Worm (Caenorhabditis elegans): ENCODE data around the gene pfn-3.
A peak's percentile ranks its signal among the peaks of the same experiment; 100 is the strongest.

Gene pfn-3

ce11 chrX:1064064-1064463, 16.4 kb downstream of the pfn-3 start (continued):
- TF ChIP-seq alr-1 (tag; optimal IDR thresholded peaks at IDR 0.05; ENCODE audit: borderline replicate concordance) (no peak), unc-86 (tag; optimal IDR thresholded peaks at IDR 0.05) (peak; percentile 57), snpc-4 (tag; optimal IDR thresholded peaks at IDR 0.05) (no peak), mef-2 (tag; optimal IDR thresholded peaks at IDR 0.05) (peak; percentile 24), aha-1 (tag; optimal IDR thresholded peaks at IDR 0.05) (no peak), C34B4.2 (tag; optimal IDR thresholded peaks at IDR 0.05) (no peak), nhr-47 (tag; optimal IDR thresholded peaks at IDR 0.05) (peak; percentile 70), ceh-63 (GFP tag; optimal IDR thresholded peaks at IDR 0.05) (no peak), skn-1 (tag; optimal IDR thresholded peaks at IDR 0.05) (peak; percentile 86), unc-98 (GFP tag; IDR thresholded peaks at IDR 0.05) (no peak), swsn-7 (tag; optimal IDR thresholded peaks at IDR 0.05) (peak; percentile 62)

ce11 chrX:1062403-1063073, 17.9 kb downstream of the pfn-3 start, which contains the start of gene unc-1:
TSS of gene unc-1 (minus strand) at chrX:1062453.
- TF ChIP-seq swsn-7 (tag; optimal IDR thresholded peaks at IDR 0.05) (peak; percentile 24), ceh-63 (GFP tag; optimal IDR thresholded peaks at IDR 0.05) (no peak), ces-1 (GFP tag; optimal IDR thresholded peaks at IDR 0.05) (peak; percentile 62), lin-14 (GFP tag; optimal IDR thresholded peaks at IDR 0.05) (peak; percentile 87), dsc-1 (tag; optimal IDR thresholded peaks at IDR 0.05) (peak; percentile 21), ceh-82 (tag; optimal IDR thresholded peaks at IDR 0.05) (peak in 1 of 3 experiments; percentile 55), mep-1 (tag; optimal IDR thresholded peaks at IDR 0.05) (peak; percentile 37), nhr-90 (tag; optimal IDR thresholded peaks at IDR 0.05; ENCODE audit: poor library complexity) (no peak), fkh-10 (GFP tag; optimal IDR thresholded peaks at IDR 0.05) (peak; percentile 36), blmp-1 (tag; optimal IDR thresholded peaks at IDR 0.05) (no peak), tbx-2 (tag; optimal IDR thresholded peaks at IDR 0.05) (peak; percentile 12), snu-23 (GFP tag; optimal IDR thresholded peaks at IDR 0.05) (peak; percentile 15), skn-1 (tag; optimal IDR thresholded peaks at IDR 0.05) (peak; percentile 17), lsy-2 (tag; optimal IDR thresholded peaks at IDR 0.05) (peak; percentile 13 to 37), jun-1 (tag; optimal IDR thresholded peaks at IDR 0.05) (no peak), rnt-1 (tag; optimal IDR thresholded peaks at IDR 0.05) (peak; percentile 25), efl-1 (optimal IDR thresholded peaks at IDR 0.05) (no peak), efl-1 (GFP tag; optimal IDR thresholded peaks at IDR 0.05 in 1 of 2) (no peak), nhr-71 (tag; optimal IDR thresholded peaks at IDR 0.05) (peak; percentile 28), unc-86 (tag; optimal IDR thresholded peaks at IDR 0.05) (peak; percentile 31), xbp-1 (tag; optimal IDR thresholded peaks at IDR 0.05) (no peak), nhr-47 (tag; optimal IDR thresholded peaks at IDR 0.05) (peak; percentile 31)

- peak; percentile 27 for TF ChIP-seq unc-86 (tag; optimal IDR thresholded peaks at IDR 0.05)
- TF ChIP-seq mab-9 (GFP tag; IDR thresholded peaks at IDR 0.05), result no peak
- TF ChIP-seq pag-3 (tag; optimal IDR thresholded peaks at IDR 0.05; ENCODE audit: borderline replicate concordance, insufficient read depth), result no peak
- peak; percentile 7 for TF ChIP-seq nhr-71 (tag; optimal IDR thresholded peaks at IDR 0.05)
- peak; percentile 0 for TF ChIP-seq tbx-2 (tag; optimal IDR thresholded peaks at IDR 0.05)
- peak; percentile 56 for TF ChIP-seq lin-14 (GFP tag; optimal IDR thresholded peaks at IDR 0.05)
- TF ChIP-seq elt-2 (tag; optimal IDR thresholded peaks at IDR 0.05), result no peak
- peak in 1 of 3 experiments; percentile 23 for TF ChIP-seq ceh-82 (tag; optimal IDR thresholded peaks at IDR 0.05)
Measured at ce11 chrX:1060705-1061104, 19.7 kb downstream of the pfn-3 start.

- TF ChIP-seq nhr-90 (tag; optimal IDR thresholded peaks at IDR 0.05; ENCODE audit: poor library complexity) (no peak), lin-14 (GFP tag; optimal IDR thresholded peaks at IDR 0.05) (peak; percentile 51), egl-13 (tag; optimal IDR thresholded peaks at IDR 0.05) (peak; percentile 2), fkh-10 (GFP tag; optimal IDR thresholded peaks at IDR 0.05) (peak; percentile 90)
Measured at ce11 chrX:1057821-1058377, 22.6 kb downstream of the pfn-3 start.

Measured in whole organism, L1 larva.